Fruit fly (Drosophila melanogaster) whole organism, prepupa: ENCODE data around the gene CG31643.
A peak's percentile ranks its signal among the peaks of the same experiment; 100 is the strongest.

Experiments used
- CG11762 ChIP-seq: fragments of 200-800 bp; sonication (Bioruptor generic); optimal IDR thresholded peaks from 3 replicates; lab custom pipeline; 2016; ENCODE audit warnings: missing biosample characterization, missing genetic modification characterization; ENCODE audit not compliant: insufficient read depth
- CG6854 ChIP-seq: fragments of 200-800 bp; sonication (Bioruptor generic); optimal IDR thresholded peaks from 2 replicates; lab custom pipeline; 2017; ENCODE audit warnings: missing biosample characterization, mild to moderate bottlenecking, missing genetic modification characterization
- Hr39 ChIP-seq: fragments of 200-800 bp; sonication (Bioruptor generic); optimal IDR thresholded peaks from 2 replicates; lab custom pipeline; 2016; ENCODE audit warnings: missing biosample characterization, missing genetic modification characterization
- Sox15 ChIP-seq: fragments of 200-800 bp; sonication (Bioruptor generic); optimal IDR thresholded peaks from 3 replicates; lab custom pipeline; 2016; ENCODE audit warnings: missing biosample characterization, missing genetic modification characterization

dm6 chr2L:6051212-6051621 lies 13.3 kb downstream of the CG31643 start:
- peak; percentile 93 for TF ChIP-seq CG11762 (GFP tag; lab: Kevin White, UChicago)
- TF ChIP-seq CG6854 (GFP tag; lab: Kevin White, UChicago), result peak; percentile 95
- TF ChIP-seq Sox15 (GFP tag; lab: Kevin White, UChicago), result peak; percentile 82
- TF ChIP-seq Hr39, result peak; percentile 93
